Worm (Caenorhabditis elegans) whole organism, midembryonic: Measurements from ENCODE around the gene F57C7.4.

ENCODE experiments used
- T22C8.4 ChIP-seq: fragments of 200-800 bp; sonication (Bioruptor generic); IDR thresholded peaks from 2 replicates; pipeline ENCODE4 v1.3.6; 2022; ENCODE audit warnings: missing genetic modification characterization, missing compliant biosample characterization
- cog-1 ChIP-seq: sonication (generic microtip); optimal IDR thresholded peaks from 2 replicates; lab custom pipeline; 2016; ENCODE audit warnings: missing genetic modification characterization, missing compliant biosample characterization
- flt-1 ChIP-seq: fragments of 200-800 bp; sonication (Bioruptor generic); IDR thresholded peaks from 2 replicates; pipeline ENCODE4 v1.3.6; 2022; ENCODE audit warnings: missing genetic modification characterization, missing compliant biosample characterization
- klf-2 ChIP-seq: fragments of 200-800 bp; sonication (Bioruptor generic); conservative IDR thresholded peaks from 2 replicates; pipeline ENCODE4 v1.3.6; 2022; ENCODE audit warnings: missing genetic modification reagents, missing genetic modification characterization, missing compliant biosample characterization
- med-1 ChIP-seq: sonication (generic microtip); optimal IDR thresholded peaks from 2 replicates; lab custom pipeline; 2017; ENCODE audit warnings: missing genetic modification characterization, mild to moderate bottlenecking, missing compliant biosample characterization, antibody characterized with exemption, missing genetic modification reagents; ENCODE audit not compliant: insufficient read depth
- ref-1 ChIP-seq: fragments of 200-800 bp; sonication (Bioruptor generic); conservative IDR thresholded peaks from 2 replicates; pipeline ENCODE4 v1.3.6; 2022; ENCODE audit warnings: missing genetic modification reagents, missing genetic modification characterization, missing compliant biosample characterization
- ztf-23 ChIP-seq: fragments of 200-800 bp; sonication (Bioruptor generic); IDR thresholded peaks from 2 replicates; pipeline ENCODE4 v1.3.6; 2022; ENCODE audit warnings: missing genetic modification reagents, missing genetic modification characterization, missing compliant biosample characterization
- ztf-29 ChIP-seq: fragments of 200-800 bp; sonication (Bioruptor generic); IDR thresholded peaks from 2 replicates; pipeline ENCODE4 v1.3.6; 2022; ENCODE audit warnings: missing genetic modification reagents, missing genetic modification characterization, missing compliant biosample characterization

ce11 chrX:10609878-10610277 lies 20.5 kb upstream of the F57C7.4 start:
- TF ChIP-seq flt-1 (no peak), cog-1 (tag; lab: Kevin White, UChicago) (no peak), T22C8.4 (GFP tag; lab: Robert Waterston, UW) (no peak), ztf-23 (GFP tag; lab: Robert Waterston, UW) (no peak), ref-1 (GFP tag; lab: Robert Waterston, UW) (no peak), ztf-29 (GFP tag; lab: Robert Waterston, UW) (no peak), med-1 (GFP tag; lab: Kevin White, UChicago) (no peak), klf-2 (GFP tag; lab: Robert Waterston, UW) (no peak)
